Worm (Caenorhabditis elegans) whole organism, L1 larva: ENCODE data around the gene hum-4.

Source experiments
- C04F5.9 ChIP-seq: sonication (generic microtip); optimal IDR thresholded peaks from 2 replicates; lab custom pipeline; 2016; ENCODE audit warnings: missing genetic modification characterization, missing compliant biosample characterization
- C16A3.4 ChIP-seq: fragments of 150-350 bp; optimal IDR thresholded peaks from 2 replicates; lab custom pipeline; 2014; ENCODE audit warnings: missing biosample characterization, missing genetic modification characterization
- Y116A8C.19 ChIP-seq: sonication (generic microtip); optimal IDR thresholded peaks from 2 replicates; lab custom pipeline; 2016; ENCODE audit warnings: missing compliant biosample characterization, missing genetic modification characterization, borderline replicate concordance
- alr-1 ChIP-seq: fragments of 200-800 bp; sonication (Bioruptor generic); optimal IDR thresholded peaks from 2 replicates; lab custom pipeline; 2018; ENCODE audit warnings: borderline replicate concordance, mild to moderate bottlenecking, missing genetic modification characterization, missing compliant biosample characterization
- aly-2 ChIP-seq: fragments of 150-350 bp; optimal IDR thresholded peaks from 2 replicates; lab custom pipeline; 2014; ENCODE audit warnings: missing biosample characterization, missing genetic modification characterization
- ama-1 ChIP-seq: fragments of 150-350 bp; optimal IDR thresholded peaks from 2 replicates; lab custom pipeline; 2014
- blmp-1 ChIP-seq: fragments of 150-350 bp; optimal IDR thresholded peaks from 2 replicates; lab custom pipeline; 2014; ENCODE audit warnings: missing biosample characterization, missing genetic modification characterization
- ceh-63 ChIP-seq: fragments of 200-800 bp; sonication (Bioruptor generic); optimal IDR thresholded peaks from 2 replicates; lab custom pipeline; 2018; ENCODE audit warnings: mild to moderate bottlenecking, missing genetic modification characterization, missing compliant biosample characterization
- ceh-8 ChIP-seq: fragments of 200-800 bp; sonication (Bioruptor generic); optimal IDR thresholded peaks from 2 replicates; lab custom pipeline; 2018; ENCODE audit warnings: mild to moderate bottlenecking, missing genetic modification characterization, moderate library complexity, missing compliant biosample characterization
- ceh-88 ChIP-seq: fragments of 200-800 bp; sonication (Bioruptor generic); IDR thresholded peaks from 2 replicates; pipeline ENCODE4 v1.3.6; 2022; ENCODE audit warnings: missing genetic modification characterization, missing compliant biosample characterization
- ceh-90 ChIP-seq: sonication (generic microtip); optimal IDR thresholded peaks from 2 replicates; lab custom pipeline; 2016; ENCODE audit warnings: missing genetic modification characterization, missing compliant biosample characterization
- dpl-1 ChIP-seq, 3 experiments: fragments of 150-350 bp in 2 of 3; sonication (generic microtip) in 1 of 3; optimal IDR thresholded peaks; 2 replicates each; lab custom pipeline; 2014 to 2017; ENCODE audit warnings: missing biosample characterization in 3 of 3, missing genetic modification characterization in 3 of 3, missing genetic modification reagents in 3 of 3
- efl-3 ChIP-seq: fragments of 200-800 bp; sonication (Bioruptor generic); optimal IDR thresholded peaks from 2 replicates; lab custom pipeline; 2018; ENCODE audit warnings: mild to moderate bottlenecking, missing genetic modification characterization, missing compliant biosample characterization
- egl-27 ChIP-seq, 2 experiments: fragments of 150-350 bp in 1 of 2; sonication (generic microtip); optimal IDR thresholded peaks; 3 replicates each; lab custom pipeline; 2017 to 2018; ENCODE audit warnings: missing biosample characterization in 2 of 2, missing genetic modification characterization in 2 of 2, missing genetic modification reagents in 2 of 2
- elt-2 ChIP-seq: sonication (generic microtip); optimal IDR thresholded peaks from 2 replicates; lab custom pipeline; 2016; ENCODE audit warnings: missing genetic modification characterization, mild to moderate bottlenecking, inconsistent platforms, missing compliant biosample characterization, missing genetic modification reagents
- ets-5 ChIP-seq: fragments of 200-800 bp; sonication (Bioruptor generic); IDR thresholded peaks from 2 replicates; pipeline ENCODE4 v1.3.6; 2022; ENCODE audit warnings: missing genetic modification characterization, missing compliant biosample characterization
- fkh-10 ChIP-seq: sonication (generic microtip); optimal IDR thresholded peaks from 2 replicates; lab custom pipeline; 2017; ENCODE audit warnings: missing biosample characterization, missing genetic modification reagents, missing genetic modification characterization
- fkh-4 ChIP-seq: sonication (generic microtip); optimal IDR thresholded peaks from 2 replicates; lab custom pipeline; 2016; ENCODE audit warnings: missing compliant biosample characterization, missing genetic modification characterization, borderline replicate concordance
- fkh-8 ChIP-seq: sonication (generic microtip); optimal IDR thresholded peaks from 2 replicates; lab custom pipeline; 2016; ENCODE audit warnings: mild to moderate bottlenecking, missing genetic modification characterization, missing compliant biosample characterization
- fos-1 ChIP-seq: fragments of 150-350 bp; optimal IDR thresholded peaks from 2 replicates; lab custom pipeline; 2014; ENCODE audit warnings: missing biosample characterization, missing genetic modification characterization
- grh-1 ChIP-seq: fragments of 200-800 bp; sonication (Bioruptor generic); IDR thresholded peaks from 2 replicates; pipeline ENCODE4 v1.3.6; 2022; ENCODE audit warnings: missing genetic modification reagents, missing genetic modification characterization, missing compliant biosample characterization
- hlh-17 ChIP-seq: fragments of 200-800 bp; sonication (Bioruptor generic); optimal IDR thresholded peaks from 2 replicates; lab custom pipeline; 2018; ENCODE audit warnings: missing genetic modification characterization, mild to moderate bottlenecking, missing compliant biosample characterization, moderate library complexity, borderline replicate concordance
- hlh-4 ChIP-seq: sonication (generic microtip); optimal IDR thresholded peaks from 2 replicates; lab custom pipeline; 2016; ENCODE audit warnings: mild to moderate bottlenecking, missing genetic modification characterization, missing compliant biosample characterization
- hpl-2 ChIP-seq: fragments of 150-350 bp; optimal IDR thresholded peaks from 2 replicates; lab custom pipeline; 2014; ENCODE audit warnings: missing biosample characterization, missing genetic modification reagents, missing genetic modification characterization
- irx-1 ChIP-seq: sonication (generic microtip); optimal IDR thresholded peaks from 2 replicates; lab custom pipeline; 2016; ENCODE audit warnings: missing genetic modification characterization, missing compliant biosample characterization
- isw-1 ChIP-seq: fragments of 200-800 bp; sonication (Bioruptor generic); IDR thresholded peaks from 2 replicates; pipeline ENCODE4 v1.3.6; 2022; ENCODE audit warnings: missing genetic modification characterization, missing compliant biosample characterization
- jun-1 ChIP-seq: fragments of 150-350 bp; optimal IDR thresholded peaks from 2 replicates; lab custom pipeline; 2014; ENCODE audit warnings: missing biosample characterization, missing genetic modification reagents, missing genetic modification characterization
- lin-13 ChIP-seq: fragments of 150-350 bp; optimal IDR thresholded peaks from 2 replicates; lab custom pipeline; 2014; ENCODE audit warnings: missing biosample characterization, missing genetic modification reagents, missing genetic modification characterization
- lin-14 ChIP-seq: fragments of 200-800 bp; sonication (Bioruptor generic); optimal IDR thresholded peaks from 2 replicates; lab custom pipeline; 2018; ENCODE audit warnings: mild to moderate bottlenecking, missing genetic modification characterization, moderate library complexity, missing compliant biosample characterization
- lin-15B ChIP-seq: fragments of 150-350 bp; sonication (generic microtip); optimal IDR thresholded peaks from 3 replicates; lab custom pipeline; 2014; ENCODE audit warnings: missing biosample characterization, missing genetic modification characterization
- lin-35 ChIP-seq, 2 experiments: fragments of 150-350 bp; optimal IDR thresholded peaks; 2 replicates each; lab custom pipeline; 2014; ENCODE audit warnings: missing biosample characterization in 2 of 2, missing genetic modification characterization in 2 of 2, missing genetic modification reagents in 2 of 2
- lsy-2 ChIP-seq, 2 experiments: fragments of 150-350 bp; optimal IDR thresholded peaks; 2 replicates each; lab custom pipeline; 2014; ENCODE audit warnings: missing biosample characterization in 2 of 2, missing genetic modification characterization in 2 of 2
- mab-9 ChIP-seq: fragments of 200-800 bp; sonication (Bioruptor generic); IDR thresholded peaks from 2 replicates; pipeline ENCODE4 v1.3.6; 2022; ENCODE audit warnings: missing genetic modification reagents, missing genetic modification characterization, missing compliant biosample characterization
- mep-1 ChIP-seq: fragments of 150-350 bp; optimal IDR thresholded peaks from 2 replicates; lab custom pipeline; 2014; ENCODE audit warnings: missing biosample characterization, missing genetic modification characterization
- nhr-11 ChIP-seq: fragments of 150-350 bp; optimal IDR thresholded peaks from 2 replicates; lab custom pipeline; 2014; ENCODE audit warnings: missing biosample characterization, missing genetic modification characterization
- nhr-20 ChIP-seq: sonication (generic microtip); optimal IDR thresholded peaks from 2 replicates; lab custom pipeline; 2016; ENCODE audit warnings: mild to moderate bottlenecking, missing genetic modification characterization, missing compliant biosample characterization
- nhr-28 ChIP-seq: fragments of 150-350 bp; optimal IDR thresholded peaks from 2 replicates; lab custom pipeline; 2014; ENCODE audit warnings: missing biosample characterization, missing genetic modification characterization
- nhr-47 ChIP-seq: sonication (generic microtip); optimal IDR thresholded peaks from 2 replicates; lab custom pipeline; 2016; ENCODE audit warnings: mild to moderate bottlenecking, missing genetic modification characterization, moderate library complexity, missing compliant biosample characterization
- nhr-85 ChIP-seq: sonication (generic microtip); peaks from one replicate; lab custom pipeline; 2016; ENCODE audit warnings: missing genetic modification characterization, inconsistent platforms, missing compliant biosample characterization
- nhr-90 ChIP-seq: sonication (generic microtip); optimal IDR thresholded peaks from 2 replicates; lab custom pipeline; 2016; ENCODE audit warnings: mild to moderate bottlenecking, missing genetic modification characterization, missing compliant biosample characterization; ENCODE audit not compliant: poor library complexity
- pqm-1 ChIP-seq: sonication (generic microtip); optimal IDR thresholded peaks from 3 replicates; lab custom pipeline; 2017; ENCODE audit warnings: missing biosample characterization, missing genetic modification characterization
- sup-37 ChIP-seq: fragments of 200-800 bp; sonication (Bioruptor generic); optimal IDR thresholded peaks from 2 replicates; lab custom pipeline; 2018; ENCODE audit warnings: mild to moderate bottlenecking, missing genetic modification characterization, missing compliant biosample characterization
- swsn-7 ChIP-seq: sonication (generic microtip); optimal IDR thresholded peaks from 2 replicates; lab custom pipeline; 2016; ENCODE audit warnings: missing genetic modification characterization, missing compliant biosample characterization
- unc-30 ChIP-seq: sonication (generic microtip); optimal IDR thresholded peaks from 2 replicates; lab custom pipeline; 2017; ENCODE audit warnings: missing biosample characterization, missing genetic modification characterization
- unc-98 ChIP-seq: fragments of 200-800 bp; sonication (Bioruptor generic); IDR thresholded peaks from 2 replicates; pipeline ENCODE4 v1.3.6; 2022; ENCODE audit warnings: missing genetic modification characterization, missing compliant biosample characterization
- xbp-1 ChIP-seq: sonication (generic microtip); optimal IDR thresholded peaks from 2 replicates; lab custom pipeline; 2016; ENCODE audit warnings: missing genetic modification characterization, missing compliant biosample characterization
- zag-1 ChIP-seq: fragments of 150-350 bp; optimal IDR thresholded peaks from 2 replicates; lab custom pipeline; 2014; ENCODE audit warnings: missing biosample characterization, missing genetic modification characterization

Gene hum-4

ce11 chrX:11414837-11415550 lies 18.4 kb downstream of the hum-4 start, which contains the start of gene pek-1 (continued):
- TF ChIP-seq dpl-1 (GFP tag; optimal IDR thresholded peaks at IDR 0.05; lab: Kevin White, UChicago) (peak in 1 of 3 experiments; percentile 47), nhr-85 (tag; lab: Kevin White, UChicago) (peak; percentile 86), unc-30 (tag; lab: Kevin White, UChicago) (no peak), C04F5.9 (tag; lab: Kevin White, UChicago) (no peak), nhr-47 (tag; lab: Kevin White, UChicago) (peak; percentile 56), nhr-28 (no peak), jun-1 (tag; lab: Kevin White, UChicago) (peak; percentile 13), fkh-4 (tag; lab: Kevin White, UChicago) (no peak), hpl-2 (GFP tag; lab: Kevin White, UChicago) (no peak), unc-98 (GFP tag; lab: Robert Waterston, UW) (no peak), efl-3 (GFP tag; lab: Kevin White, UChicago) (no peak), isw-1 (GFP tag; lab: Robert Waterston, UW) (no peak), ceh-88 (GFP tag; lab: Robert Waterston, UW) (no peak), alr-1 (tag; lab: Kevin White, UChicago) (no peak), grh-1 (0 out of 2 replicates have a peak, but pooled peaks have one; percentile 12), Y116A8C.19 (tag; lab: Kevin White, UChicago) (no peak), lin-15B (tag; lab: Kevin White, UChicago) (no peak), swsn-7 (tag; lab: Kevin White, UChicago) (peak; percentile 56), lin-14 (GFP tag; lab: Kevin White, UChicago) (peak; percentile 71), nhr-11 (tag; lab: Kevin White, UChicago) (peak; percentile 18), fos-1 (tag; lab: Kevin White, UChicago) (no peak), mab-9 (GFP tag; lab: Robert Waterston, UW) (no peak), sup-37 (GFP tag; lab: Kevin White, UChicago) (peak; percentile 19), egl-27 (tag; optimal IDR thresholded peaks at IDR 0.05; lab: Kevin White, UChicago) (no peak), irx-1 (tag; lab: Kevin White, UChicago) (peak; percentile 52), pqm-1 (tag; lab: Kevin White, UChicago) (no peak), hlh-17 (GFP tag; lab: Kevin White, UChicago) (no peak), hlh-4 (tag; lab: Kevin White, UChicago) (no peak), fkh-10 (GFP tag; lab: Kevin White, UChicago) (no peak), ets-5 (GFP tag; lab: Robert Waterston, UW) (no peak), lin-13 (GFP tag; lab: Kevin White, UChicago) (peak; percentile 29), xbp-1 (tag; lab: Kevin White, UChicago) (peak; percentile 92), aly-2 (tag; lab: Kevin White, UChicago) (no peak), ceh-63 (GFP tag; lab: Kevin White, UChicago) (no peak), ceh-8 (GFP tag; lab: Kevin White, UChicago) (no peak), mep-1 (tag; lab: Kevin White, UChicago) (peak; percentile 70), ama-1 (lab: Kevin White, UChicago) (no peak), nhr-20 (tag; lab: Kevin White, UChicago) (peak; percentile 78), blmp-1 (tag; lab: Kevin White, UChicago) (peak; percentile 96), nhr-90 (tag; lab: Kevin White, UChicago) (peak; percentile 55), C16A3.4 (peak; percentile 10), lin-35 (GFP tag; optimal IDR thresholded peaks at IDR 0.05; lab: Kevin White, UChicago) (peak; percentile 31 to 43), elt-2 (tag; lab: Kevin White, UChicago) (peak; percentile 52), ceh-90 (tag; lab: Kevin White, UChicago) (no peak), fkh-8 (tag; lab: Kevin White, UChicago) (no peak), zag-1 (tag; lab: Kevin White, UChicago) (no peak), lsy-2 (tag; optimal IDR thresholded peaks at IDR 0.05; lab: Kevin White, UChicago) (peak; percentile 47 to 59)
